Worm (Caenorhabditis elegans) whole organism, L3 larva: ENCODE measurements around the gene srr-1.

Experiments used
- ama-1 ChIP-seq: fragments of 150-350 bp; optimal IDR thresholded peaks from 2 replicates; lab custom pipeline; 2018
- ceh-16 ChIP-seq: sonication (generic microtip); optimal IDR thresholded peaks from 2 replicates; lab custom pipeline; 2017; ENCODE audit warnings: missing biosample characterization, missing genetic modification characterization
- eor-1 ChIP-seq, 2 experiments: fragments of 150-350 bp; optimal IDR thresholded peaks; 2 replicates each; lab custom pipeline; 2014 to 2018; ENCODE audit warnings: missing biosample characterization in 2 of 2, missing genetic modification characterization in 2 of 2
- fkh-10 ChIP-seq: sonication (generic microtip); optimal IDR thresholded peaks from 2 replicates; lab custom pipeline; 2017; ENCODE audit warnings: missing biosample characterization, missing genetic modification reagents, missing genetic modification characterization
- nfya-1 ChIP-seq: sonication (generic microtip); optimal IDR thresholded peaks from 2 replicates; lab custom pipeline; 2017; ENCODE audit warnings: missing genetic modification characterization, mild to moderate bottlenecking, missing compliant biosample characterization, antibody characterized with exemption, moderate library complexity; ENCODE audit not compliant: insufficient read depth
- nhr-23 ChIP-seq: fragments of 150-350 bp; optimal IDR thresholded peaks from 2 replicates; lab custom pipeline; 2014; ENCODE audit warnings: missing biosample characterization, missing genetic modification reagents, missing genetic modification characterization
- nhr-28 ChIP-seq: fragments of 150-350 bp; optimal IDR thresholded peaks from 2 replicates; lab custom pipeline; 2014; ENCODE audit warnings: missing biosample characterization, missing genetic modification characterization
- pha-4 ChIP-seq: fragments of 150-350 bp; optimal IDR thresholded peaks from 2 replicates; lab custom pipeline; 2014; ENCODE audit warnings: missing biosample characterization, missing genetic modification reagents, missing genetic modification characterization
- unc-62 ChIP-seq: fragments of 150-350 bp; sonication (generic microtip); optimal IDR thresholded peaks from 4 replicates; lab custom pipeline; 2014; ENCODE audit warnings: missing biosample characterization, missing genetic modification reagents, missing genetic modification characterization

ce11 chrV:13074148-13074547 is 20.6 kb upstream of the srr-1 start:
- TF ChIP-seq ceh-16 (tag; lab: Kevin White, UChicago) (no peak), pha-4 (tag; lab: Kevin White, UChicago) (no peak), ama-1 (lab: Kevin White, UChicago) (no peak), nhr-28 (tag; lab: Kevin White, UChicago) (no peak), eor-1 (tag; optimal IDR thresholded peaks at IDR 0.05; lab: Kevin White, UChicago) (no peak), nhr-23 (tag; lab: Kevin White, UChicago) (no peak), fkh-10 (GFP tag; lab: Kevin White, UChicago) (no peak), nfya-1 (no peak), unc-62 (GFP tag; lab: Kevin White, UChicago) (no peak)
